ENCODE assay signal across 1 fruit fly cellular context in genomic region chr3L:20949371-20950135, dm6.
TF ChIP-seq lines count a peak whose summit lies in the region.

TSS of gene fng (minus strand) at chr3L:20949512.

TF ChIP-seq in whole organism, embryonic, 481 proteins besides CTCF, POLR2A, EP300 and RAD21 (continued from another document):
- TF ChIP-seq CG4282 (GFP tag; optimal IDR thresholded peaks at IDR 0.05; lab: Kevin White, UChicago): no peak
- no peak for TF ChIP-seq pho (GFP tag; optimal IDR thresholded peaks at IDR 0.05; lab: Kevin White, UChicago)
- no peak for TF ChIP-seq CG8765 (GFP tag; IDR thresholded peaks at IDR 0.05; lab: Robert Waterston, UW)
- TF ChIP-seq CG11247 (GFP tag; IDR thresholded peaks at IDR 0.05; lab: Robert Waterston, UW): no peak
- TF ChIP-seq Abd-B (GFP tag; optimal IDR thresholded peaks at IDR 0.05; lab: Kevin White, UChicago): no peak
- TF ChIP-seq ara (GFP tag; IDR thresholded peaks at IDR 0.05; lab: Robert Waterston, UW): no peak
- no peak for TF ChIP-seq CG11093 (GFP tag; IDR thresholded peaks at IDR 0.05; lab: Robert Waterston, UW)
- TF ChIP-seq CG31388 (GFP tag; optimal IDR thresholded peaks at IDR 0.05; lab: Kevin White, UChicago): no peak
- no peak for TF ChIP-seq jing (GFP tag; optimal IDR thresholded peaks at IDR 0.05; lab: Kevin White, UChicago)
- TF ChIP-seq Antp (GFP tag; optimal IDR thresholded peaks at IDR 0.05; lab: Kevin White, UChicago): no peak
- no peak for TF ChIP-seq CG7839 (tag; optimal IDR thresholded peaks at IDR 0.05; lab: Kevin White, UChicago)
- no peak for TF ChIP-seq CG11085 (GFP tag; IDR thresholded peaks at IDR 0.05; lab: Robert Waterston, UW)
- no peak for TF ChIP-seq wek (GFP tag; optimal IDR thresholded peaks at IDR 0.05; lab: Kevin White, UChicago)
- peak; percentile 44 for TF ChIP-seq sens (GFP tag; lab: Kevin White, UChicago)
- no peak for TF ChIP-seq Sry-δ (GFP tag; optimal IDR thresholded peaks at IDR 0.05; lab: Kevin White, UChicago)
- TF ChIP-seq Rfx (GFP tag; IDR thresholded peaks at IDR 0.05; lab: Robert Waterston, UW): no peak
- TF ChIP-seq chn (GFP tag; optimal IDR thresholded peaks at IDR 0.05; lab: Kevin White, UChicago): no peak
- TF ChIP-seq CG8388 (GFP tag; optimal IDR thresholded peaks at IDR 0.05; lab: Kevin White, UChicago): peak; percentile 94
- TF ChIP-seq CG18262 (tag; optimal IDR thresholded peaks at IDR 0.05; lab: Kevin White, UChicago): no peak
- TF ChIP-seq unpg (GFP tag; optimal IDR thresholded peaks at IDR 0.05; lab: Kevin White, UChicago): no peak
- TF ChIP-seq seq (GFP tag; IDR thresholded peaks at IDR 0.05; lab: Robert Waterston, UW): no peak
- no peak for TF ChIP-seq CG13123 (GFP tag; optimal IDR thresholded peaks at IDR 0.05; lab: Kevin White, UChicago)
- TF ChIP-seq CG18599 (GFP tag; optimal IDR thresholded peaks at IDR 0.05; lab: Kevin White, UChicago): no peak
- TF ChIP-seq CG16779 (GFP tag; IDR thresholded peaks at IDR 0.05; lab: Robert Waterston, UW): no peak
- no peak for TF ChIP-seq wdn (GFP tag; IDR thresholded peaks at IDR 0.05; lab: Robert Waterston, UW)
- TF ChIP-seq CG10431 (GFP tag; optimal IDR thresholded peaks at IDR 0.05; lab: Kevin White, UChicago): no peak
- TF ChIP-seq al (GFP tag; IDR thresholded peaks at IDR 0.05; lab: Robert Waterston, UW): 0 out of 2 replicates have a peak, but pooled peaks have one; percentile 8
- TF ChIP-seq CG6654 (GFP tag; optimal IDR thresholded peaks at IDR 0.05; lab: Kevin White, UChicago): no peak
- TF ChIP-seq CG8359 (GFP tag; optimal IDR thresholded peaks at IDR 0.05; lab: Kevin White, UChicago; ENCODE audit: borderline replicate concordance): peak; percentile 21
- no peak for TF ChIP-seq CG10565 (GFP tag; optimal IDR thresholded peaks at IDR 0.05; lab: Kevin White, UChicago)
- peak; percentile 38; the same call in 1 of the 2 replicates for TF ChIP-seq Bgb (GFP tag; IDR thresholded peaks at IDR 0.05; lab: Robert Waterston, UW; ENCODE audit: partially characterized antibody)
- no peak for TF ChIP-seq Lhr (GFP tag; optimal IDR thresholded peaks at IDR 0.05; lab: Kevin White, UChicago)
- no peak for TF ChIP-seq sc (optimal IDR thresholded peaks at IDR 0.05; lab: Kevin White, UChicago)
- TF ChIP-seq sc (GFP tag; optimal IDR thresholded peaks at IDR 0.05; lab: Kevin White, UChicago): no peak
- TF ChIP-seq CG15073 (GFP tag; optimal IDR thresholded peaks at IDR 0.05; lab: Kevin White, UChicago): no peak
- no peak for TF ChIP-seq Sin3A (optimal IDR thresholded peaks at IDR 0.05; lab: Kevin White, UChicago)
- no peak for TF ChIP-seq CG3995 (GFP tag; optimal IDR thresholded peaks at IDR 0.05; lab: Kevin White, UChicago)
- TF ChIP-seq row (GFP tag; IDR thresholded peaks at IDR 0.05; lab: Robert Waterston, UW): no peak
- no peak for TF ChIP-seq CG30020 (tag; optimal IDR thresholded peaks at IDR 0.05; lab: Kevin White, UChicago)
- TF ChIP-seq CG7745 (tag; optimal IDR thresholded peaks at IDR 0.05; lab: Kevin White, UChicago): peak; percentile 10
- TF ChIP-seq NfI (GFP tag; optimal IDR thresholded peaks at IDR 0.05; lab: Kevin White, UChicago): no peak
- TF ChIP-seq sd (tag; optimal IDR thresholded peaks at IDR 0.05; lab: Kevin White, UChicago): no peak
- no peak for TF ChIP-seq CG6254 (GFP tag; optimal IDR thresholded peaks at IDR 0.05; lab: Kevin White, UChicago)
- TF ChIP-seq grau (tag; optimal IDR thresholded peaks at IDR 0.05; lab: Kevin White, UChicago): peak; percentile 7
- TF ChIP-seq slp2 (GFP tag; optimal IDR thresholded peaks at IDR 0.05; lab: Kevin White, UChicago): no peak
- no peak for TF ChIP-seq CG31365 (tag; optimal IDR thresholded peaks at IDR 0.05; lab: Kevin White, UChicago)
- TF ChIP-seq CG1529 (GFP tag; optimal IDR thresholded peaks at IDR 0.05; lab: Kevin White, UChicago): no peak
- no peak for TF ChIP-seq CG11696 (GFP tag; IDR thresholded peaks at IDR 0.05; lab: Robert Waterston, UW)
- TF ChIP-seq zf30C (GFP tag; optimal IDR thresholded peaks at IDR 0.05; lab: Kevin White, UChicago): no peak
- no peak for TF ChIP-seq CG12744 (GFP tag; optimal IDR thresholded peaks at IDR 0.05; lab: Kevin White, UChicago)
- no peak for TF ChIP-seq Tbp (GFP tag; optimal IDR thresholded peaks at IDR 0.05; lab: Kevin White, UChicago)
- TF ChIP-seq Meics (GFP tag; optimal IDR thresholded peaks at IDR 0.05; lab: Kevin White, UChicago): no peak
- TF ChIP-seq Max (GFP tag; optimal IDR thresholded peaks at IDR 0.05; lab: Kevin White, UChicago): no peak
- 0 out of 2 replicates have a peak, but pooled peaks have one; percentile 4 for TF ChIP-seq E2f2 (GFP tag; IDR thresholded peaks at IDR 0.05; lab: Robert Waterston, UW)
- no peak for TF ChIP-seq z (GFP tag; IDR thresholded peaks at IDR 0.05; lab: Robert Waterston, UW)
- TF ChIP-seq CG8089 (GFP tag; optimal IDR thresholded peaks at IDR 0.05; lab: Kevin White, UChicago): no peak
- no peak for TF ChIP-seq Poxn (GFP tag; IDR thresholded peaks at IDR 0.05; lab: Robert Waterston, UW)
- TF ChIP-seq kah (GFP tag; optimal IDR thresholded peaks at IDR 0.05; lab: Kevin White, UChicago): no peak
- TF ChIP-seq ro (GFP tag; IDR thresholded peaks at IDR 0.05; lab: Robert Waterston, UW): no peak
- TF ChIP-seq CG11695 (GFP tag; IDR thresholded peaks at IDR 0.05; lab: Robert Waterston, UW): peak; percentile 12; the same call in 1 of the 3 replicates
- TF ChIP-seq kni (GFP tag; optimal IDR thresholded peaks at IDR 0.05; lab: Kevin White, UChicago): no peak
- TF ChIP-seq CG10147 (GFP tag; optimal IDR thresholded peaks at IDR 0.05; lab: Kevin White, UChicago): no peak
- peak; percentile 71 for TF ChIP-seq psq (GFP tag; optimal IDR thresholded peaks at IDR 0.05; lab: Kevin White, UChicago)
- TF ChIP-seq CkIIα-i1 (GFP tag; IDR thresholded peaks at IDR 0.05; lab: Robert Waterston, UW): no peak
- TF ChIP-seq CG13287 (GFP tag; IDR thresholded peaks at IDR 0.05; lab: Robert Waterston, UW; ENCODE audit: partially characterized antibody): peak; percentile 67
- peak; percentile 50; the same call in 1 of the 2 replicates for TF ChIP-seq hbn (GFP tag; IDR thresholded peaks at IDR 0.05; lab: Robert Waterston, UW; ENCODE audit: partially characterized antibody)
- TF ChIP-seq danr (GFP tag; IDR thresholded peaks at IDR 0.05; lab: Robert Waterston, UW): no peak
- TF ChIP-seq CG2202 (tag; optimal IDR thresholded peaks at IDR 0.05; lab: Kevin White, UChicago): no peak
- TF ChIP-seq CG9609 (GFP tag; optimal IDR thresholded peaks at IDR 0.05; lab: Kevin White, UChicago): no peak
- TF ChIP-seq TFAM (GFP tag; optimal IDR thresholded peaks at IDR 0.05; lab: Kevin White, UChicago): no peak
- TF ChIP-seq CG17328 (GFP tag; IDR thresholded peaks at IDR 0.05; lab: Robert Waterston, UW): peak; percentile 47; the same call in 1 of the 2 replicates
- TF ChIP-seq CG9876 (GFP tag; optimal IDR thresholded peaks at IDR 0.05; lab: Kevin White, UChicago): no peak
- no peak for TF ChIP-seq NC2α (GFP tag; optimal IDR thresholded peaks at IDR 0.05; lab: Kevin White, UChicago)
- no peak for TF ChIP-seq Ravus (GFP tag; IDR thresholded peaks at IDR 0.05; lab: Robert Waterston, UW)
- no peak for TF ChIP-seq dimm (GFP tag; IDR thresholded peaks at IDR 0.05; lab: Robert Waterston, UW)
- TF ChIP-seq CG9932 (GFP tag; IDR thresholded peaks at IDR 0.05; lab: Robert Waterston, UW): no peak
- no peak for TF ChIP-seq CG8290 (GFP tag; optimal IDR thresholded peaks at IDR 0.05; lab: Kevin White, UChicago)
- TF ChIP-seq CG8290 (tag; optimal IDR thresholded peaks at IDR 0.05; lab: Kevin White, UChicago): peak in 1 of 2 experiments; percentile 8
- TF ChIP-seq CG14667 (GFP tag; IDR thresholded peaks at IDR 0.05; lab: Robert Waterston, UW): no peak
- no peak for TF ChIP-seq CG1647 (GFP tag; optimal IDR thresholded peaks at IDR 0.05; lab: Kevin White, UChicago)
- TF ChIP-seq CG6683 (GFP tag; optimal IDR thresholded peaks at IDR 0.05; lab: Kevin White, UChicago): no peak
- no peak for TF ChIP-seq bsh (GFP tag; optimal IDR thresholded peaks at IDR 0.05; lab: Kevin White, UChicago)
- no peak for TF ChIP-seq tin (GFP tag; optimal IDR thresholded peaks at IDR 0.05; lab: Kevin White, UChicago)
- no peak for TF ChIP-seq cato (GFP tag; optimal IDR thresholded peaks at IDR 0.05; lab: Kevin White, UChicago; ENCODE audit: borderline replicate concordance)
- no peak for TF ChIP-seq cwo (GFP tag; optimal IDR thresholded peaks at IDR 0.05; lab: Kevin White, UChicago)
- TF ChIP-seq CG3847 (GFP tag; IDR thresholded peaks at IDR 0.05; lab: Robert Waterston, UW): no peak
- TF ChIP-seq lab (GFP tag; optimal IDR thresholded peaks at IDR 0.05; lab: Kevin White, UChicago): no peak
- peak; percentile 47 for TF ChIP-seq odd (GFP tag; optimal IDR thresholded peaks at IDR 0.05; lab: Kevin White, UChicago)
- 0 out of 2 replicates have a peak, but pooled peaks have one; percentile 25 for TF ChIP-seq slbo (GFP tag; IDR thresholded peaks at IDR 0.05; lab: Robert Waterston, UW)
- no peak for TF ChIP-seq CG3281 (GFP tag; optimal IDR thresholded peaks at IDR 0.05; lab: Kevin White, UChicago)
- TF ChIP-seq HLH4C (GFP tag; IDR thresholded peaks at IDR 0.05; lab: Robert Waterston, UW; ENCODE audit: partially characterized antibody): peak; percentile 57; the same call in 2 of the 3 replicates
- no peak for TF ChIP-seq crc (GFP tag; optimal IDR thresholded peaks at IDR 0.05; lab: Kevin White, UChicago)
- TF ChIP-seq ap (GFP tag; IDR thresholded peaks at IDR 0.05; lab: Robert Waterston, UW): no peak
- TF ChIP-seq dan (GFP tag; IDR thresholded peaks at IDR 0.05; lab: Robert Waterston, UW): no peak
- TF ChIP-seq CG43689 (GFP tag; IDR thresholded peaks at IDR 0.05; lab: Robert Waterston, UW): no peak
- no peak for TF ChIP-seq CG14860 (GFP tag; IDR thresholded peaks at IDR 0.05; lab: Robert Waterston, UW; ENCODE audit: partially characterized antibody)
- TF ChIP-seq CG9437 (GFP tag; optimal IDR thresholded peaks at IDR 0.05; lab: Kevin White, UChicago): no peak
- no peak for TF ChIP-seq abd-A (tag; optimal IDR thresholded peaks at IDR 0.05; lab: Kevin White, UChicago)
- peak; percentile 89 for TF ChIP-seq CG3163 (GFP tag; optimal IDR thresholded peaks at IDR 0.05; lab: Kevin White, UChicago)
- 0 out of 2 replicates have a peak, but pooled peaks have one; percentile 31 for TF ChIP-seq CG9215 (GFP tag; IDR thresholded peaks at IDR 0.05; lab: Robert Waterston, UW)
- no peak for TF ChIP-seq B-H1 (GFP tag; IDR thresholded peaks at IDR 0.05; lab: Robert Waterston, UW)
- no peak for TF ChIP-seq Hr3 (GFP tag; optimal IDR thresholded peaks at IDR 0.05; lab: Kevin White, UChicago)
- peak; percentile 25; the same call in 1 of the 2 replicates for TF ChIP-seq sna (GFP tag; IDR thresholded peaks at IDR 0.05; lab: Robert Waterston, UW; ENCODE audit: partially characterized antibody)
- TF ChIP-seq CG7372 (GFP tag; IDR thresholded peaks at IDR 0.05; lab: Robert Waterston, UW): no peak; the same call in 1 of the 2 replicates
- TF ChIP-seq CG2129 (GFP tag; IDR thresholded peaks at IDR 0.05; lab: Robert Waterston, UW; ENCODE audit: partially characterized antibody): no peak
- TF ChIP-seq sens-2 (GFP tag; IDR thresholded peaks at IDR 0.05; lab: Robert Waterston, UW): no peak
- peak; percentile 42 for TF ChIP-seq CG4360 (GFP tag; IDR thresholded peaks at IDR 0.05; lab: Robert Waterston, UW)
- no peak for TF ChIP-seq Six4 (GFP tag; optimal IDR thresholded peaks at IDR 0.05; lab: Kevin White, UChicago)
- no peak for TF ChIP-seq CG18011 (GFP tag; optimal IDR thresholded peaks at IDR 0.05; lab: Kevin White, UChicago)
- TF ChIP-seq zfh2 (GFP tag; optimal IDR thresholded peaks at IDR 0.05; lab: Kevin White, UChicago): no peak
- TF ChIP-seq Dfd (GFP tag; optimal IDR thresholded peaks at IDR 0.05; lab: Kevin White, UChicago): no peak
- TF ChIP-seq sisA (GFP tag; IDR thresholded peaks at IDR 0.05; lab: Robert Waterston, UW): no peak
- no peak for TF ChIP-seq NFAT (GFP tag; IDR thresholded peaks at IDR 0.05; lab: Robert Waterston, UW)
- TF ChIP-seq HLHmδ (GFP tag; optimal IDR thresholded peaks at IDR 0.05; lab: Kevin White, UChicago): no peak
- no peak for TF ChIP-seq lov (optimal IDR thresholded peaks at IDR 0.05; lab: Kevin White, UChicago)
- 0 out of 3 replicates have a peak, but pooled peaks have one; percentile 40 for TF ChIP-seq lov (GFP tag; IDR thresholded peaks at IDR 0.05; lab: Robert Waterston, UW)
- peak; percentile 66; the same call in 1 of the 2 replicates for TF ChIP-seq CG32532 (GFP tag; IDR thresholded peaks at IDR 0.05; lab: Robert Waterston, UW)
- no peak for TF ChIP-seq Ptx1 (GFP tag; IDR thresholded peaks at IDR 0.05; lab: Robert Waterston, UW)
- TF ChIP-seq Pdp1 (GFP tag; optimal IDR thresholded peaks at IDR 0.05; lab: Kevin White, UChicago): no peak
- no peak for TF ChIP-seq ttk (GFP tag; IDR thresholded peaks at IDR 0.05; lab: Robert Waterston, UW)
- TF ChIP-seq CG17912 (GFP tag; optimal IDR thresholded peaks at IDR 0.05; lab: Kevin White, UChicago): no peak
- TF ChIP-seq gce (GFP tag; IDR thresholded peaks at IDR 0.05; lab: Robert Waterston, UW): peak; percentile 57; the same call in 1 of the 3 replicates
- TF ChIP-seq pum (GFP tag; optimal IDR thresholded peaks at IDR 0.05; lab: Kevin White, UChicago): no peak
- no peak for TF ChIP-seq CG2712 (tag; optimal IDR thresholded peaks at IDR 0.05; lab: Kevin White, UChicago)
- peak; percentile 11 for TF ChIP-seq CG17829 (tag; optimal IDR thresholded peaks at IDR 0.05; lab: Kevin White, UChicago)
- TF ChIP-seq Hsf (GFP tag; optimal IDR thresholded peaks at IDR 0.05; lab: Kevin White, UChicago): no peak
- TF ChIP-seq fd102C (GFP tag; optimal IDR thresholded peaks at IDR 0.05; lab: Kevin White, UChicago): no peak
- 0 out of 3 replicates have a peak, but pooled peaks have one; percentile 27 for TF ChIP-seq CG16813 (GFP tag; IDR thresholded peaks at IDR 0.05; lab: Robert Waterston, UW; ENCODE audit: partially characterized antibody)
- TF ChIP-seq Ssrp (tag; optimal IDR thresholded peaks at IDR 0.05; lab: Kevin White, UChicago): no peak
- no peak for TF ChIP-seq dpn (GFP tag; optimal IDR thresholded peaks at IDR 0.05; lab: Kevin White, UChicago)
- peak; percentile 19; the same call in 1 of the 3 replicates for TF ChIP-seq Opbp (GFP tag; IDR thresholded peaks at IDR 0.05; lab: Robert Waterston, UW; ENCODE audit: partially characterized antibody)
- TF ChIP-seq insv (GFP tag; optimal IDR thresholded peaks at IDR 0.05; lab: Kevin White, UChicago): peak; percentile 58 to 94
